Worm (Caenorhabditis elegans): ENCODE measurements around the gene R02C2.7.

R02C2.7 gene

ce11 chrV:242518-242917, at the start of gene R02C2.7:
Gene R02C2.7, minus strand, starts transcription at chrV:242618.
- no peak for TF ChIP-seq flt-1 (GFP tag; IDR thresholded peaks at IDR 0.05)
- TF ChIP-seq med-1 (GFP tag; optimal IDR thresholded peaks at IDR 0.05; ENCODE audit: insufficient read depth) = no peak
- no peak for TF ChIP-seq T22C8.4 (GFP tag; IDR thresholded peaks at IDR 0.05)
- no peak for TF ChIP-seq klf-2 (GFP tag; conservative IDR thresholded peaks at IDR 0.05)
- no peak for TF ChIP-seq ztf-29 (GFP tag; IDR thresholded peaks at IDR 0.05)
- TF ChIP-seq ref-1 (GFP tag; conservative IDR thresholded peaks at IDR 0.05) = no peak
- TF ChIP-seq tab-1 (GFP tag; IDR thresholded peaks at IDR 0.05) = no peak
- TF ChIP-seq ztf-23 (GFP tag; IDR thresholded peaks at IDR 0.05) = no peak
- no peak for TF ChIP-seq cog-1 (tag; optimal IDR thresholded peaks at IDR 0.05)

DNA sequence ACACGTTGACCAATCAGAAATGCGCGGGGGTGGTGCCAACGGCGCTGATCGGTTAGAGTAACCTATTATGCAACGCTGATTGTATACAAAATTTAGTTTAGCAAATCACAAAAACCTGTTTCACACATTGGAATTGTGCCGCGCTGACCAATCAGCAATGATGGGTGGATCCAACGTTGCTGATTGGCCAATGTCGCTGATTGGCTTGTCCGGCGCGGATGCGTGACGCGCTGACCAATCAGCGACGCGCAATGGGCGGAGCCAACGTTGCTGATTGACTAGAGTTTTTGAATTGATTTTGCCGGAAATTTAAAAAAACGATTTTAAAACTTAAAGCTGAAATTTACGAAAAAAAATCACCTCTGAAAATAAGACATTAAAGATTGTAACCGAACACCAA, 42.9 kb upstream of the R02C2.7 start:
- TF ChIP-seq T22C8.4 (GFP tag; IDR thresholded peaks at IDR 0.05) (no peak), flt-1 (GFP tag; IDR thresholded peaks at IDR 0.05) (no peak), klf-2 (GFP tag; conservative IDR thresholded peaks at IDR 0.05) (no peak), med-1 (GFP tag; optimal IDR thresholded peaks at IDR 0.05; ENCODE audit: insufficient read depth) (no peak), ref-1 (GFP tag; conservative IDR thresholded peaks at IDR 0.05) (no peak), cog-1 (tag; optimal IDR thresholded peaks at IDR 0.05) (no peak), ztf-23 (GFP tag; IDR thresholded peaks at IDR 0.05) (no peak)

DNA sequence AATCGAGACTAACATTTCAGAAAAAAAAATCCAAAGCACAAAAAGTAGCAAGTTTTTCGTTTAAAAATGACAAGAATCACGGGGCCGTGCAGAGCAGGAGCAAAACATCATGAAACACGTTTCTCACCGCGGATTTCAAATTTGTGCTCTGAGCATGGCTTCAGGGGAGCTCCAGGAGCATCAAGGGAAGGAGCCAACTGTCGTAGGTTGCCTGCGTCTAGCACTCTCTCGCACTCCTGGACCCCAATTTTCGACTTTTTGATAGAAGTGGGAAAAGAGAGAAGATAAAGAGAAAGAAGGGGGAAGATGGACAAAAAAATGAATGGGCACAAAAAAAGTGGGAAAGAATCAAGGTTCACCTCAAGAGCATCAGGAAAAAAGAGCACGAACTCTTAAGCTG, 42.4 kb upstream of the R02C2.7 start:
- TF ChIP-seq klf-2 (GFP tag; conservative IDR thresholded peaks at IDR 0.05) (no peak), flt-1 (GFP tag; IDR thresholded peaks at IDR 0.05) (no peak), tab-1 (GFP tag; IDR thresholded peaks at IDR 0.05) (no peak), T22C8.4 (GFP tag; IDR thresholded peaks at IDR 0.05) (no peak), ztf-29 (GFP tag; IDR thresholded peaks at IDR 0.05) (no peak), ref-1 (GFP tag; conservative IDR thresholded peaks at IDR 0.05) (no peak), cog-1 (tag; optimal IDR thresholded peaks at IDR 0.05) (no peak), med-1 (GFP tag; optimal IDR thresholded peaks at IDR 0.05; ENCODE audit: insufficient read depth) (no peak), ztf-23 (GFP tag; IDR thresholded peaks at IDR 0.05) (no peak)

DNA sequence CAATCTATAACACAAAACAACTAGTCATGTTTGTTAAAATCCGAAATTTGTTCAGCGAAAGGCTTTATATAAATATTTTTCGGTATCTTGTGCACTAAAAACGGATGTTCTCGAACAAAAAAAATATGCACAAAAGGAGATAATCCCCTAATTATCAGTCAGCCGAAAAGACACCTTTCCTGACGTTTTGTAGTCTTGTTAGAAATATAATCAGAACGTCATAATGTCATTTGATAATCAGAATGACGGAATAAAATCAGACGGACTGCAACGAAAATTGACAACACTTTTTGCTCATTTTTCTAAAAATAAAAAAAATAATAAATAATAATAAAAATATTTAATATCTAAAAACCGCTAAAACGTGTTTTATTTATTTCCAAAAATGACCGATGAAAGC, 41.5 kb upstream of the R02C2.7 start:
- TF ChIP-seq flt-1 (GFP tag; IDR thresholded peaks at IDR 0.05) = no peak
- TF ChIP-seq ref-1 (GFP tag; conservative IDR thresholded peaks at IDR 0.05) = no peak
- TF ChIP-seq ztf-29 (GFP tag; IDR thresholded peaks at IDR 0.05) = no peak

- TF ChIP-seq tab-1 (GFP tag; IDR thresholded peaks at IDR 0.05) (no peak), ztf-23 (GFP tag; IDR thresholded peaks at IDR 0.05) (no peak), klf-2 (GFP tag; conservative IDR thresholded peaks at IDR 0.05) (no peak), med-1 (GFP tag; optimal IDR thresholded peaks at IDR 0.05; ENCODE audit: insufficient read depth) (no peak), ref-1 (GFP tag; conservative IDR thresholded peaks at IDR 0.05) (no peak), flt-1 (GFP tag; IDR thresholded peaks at IDR 0.05) (no peak), T22C8.4 (GFP tag; IDR thresholded peaks at IDR 0.05) (no peak), ztf-29 (GFP tag; IDR thresholded peaks at IDR 0.05) (no peak)
These were observed 39.2 kb upstream of the R02C2.7 start, which contains the start of gene npr-5 for ce11 chrV:281616-282015. Gene npr-5, minus strand, starts transcription at chrV:281716.

DNA sequence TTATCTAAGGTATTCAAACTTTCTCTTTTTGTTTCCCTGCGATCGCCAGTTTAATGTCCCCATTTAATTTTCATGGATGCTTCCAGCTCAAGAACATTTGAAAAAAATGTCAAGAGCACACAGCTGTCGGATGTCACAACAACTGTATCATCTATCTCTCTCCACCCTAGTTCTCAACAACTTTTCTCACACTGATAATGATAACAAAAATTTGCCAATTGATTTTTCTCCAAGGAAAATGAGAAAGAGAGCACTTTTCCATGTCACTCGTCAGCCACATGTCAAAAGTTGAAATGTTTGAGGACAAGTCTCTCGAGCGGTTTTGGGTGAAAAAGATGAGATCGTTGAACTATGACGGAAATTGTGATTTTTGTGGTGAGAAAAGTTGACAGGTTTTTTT, 38.7 kb upstream of the R02C2.7 start:
- no peak for TF ChIP-seq med-1 (GFP tag; optimal IDR thresholded peaks at IDR 0.05; ENCODE audit: insufficient read depth)
- no peak for TF ChIP-seq flt-1 (GFP tag; IDR thresholded peaks at IDR 0.05)
- no peak for TF ChIP-seq T22C8.4 (GFP tag; IDR thresholded peaks at IDR 0.05)
- TF ChIP-seq ztf-23 (GFP tag; IDR thresholded peaks at IDR 0.05) = no peak
- TF ChIP-seq ref-1 (GFP tag; conservative IDR thresholded peaks at IDR 0.05) = no peak
- no peak for TF ChIP-seq tab-1 (GFP tag; IDR thresholded peaks at IDR 0.05)
- no peak for TF ChIP-seq klf-2 (GFP tag; conservative IDR thresholded peaks at IDR 0.05)
- no peak for TF ChIP-seq ztf-29 (GFP tag; IDR thresholded peaks at IDR 0.05)
- no peak for TF ChIP-seq cog-1 (tag; optimal IDR thresholded peaks at IDR 0.05)

DNA sequence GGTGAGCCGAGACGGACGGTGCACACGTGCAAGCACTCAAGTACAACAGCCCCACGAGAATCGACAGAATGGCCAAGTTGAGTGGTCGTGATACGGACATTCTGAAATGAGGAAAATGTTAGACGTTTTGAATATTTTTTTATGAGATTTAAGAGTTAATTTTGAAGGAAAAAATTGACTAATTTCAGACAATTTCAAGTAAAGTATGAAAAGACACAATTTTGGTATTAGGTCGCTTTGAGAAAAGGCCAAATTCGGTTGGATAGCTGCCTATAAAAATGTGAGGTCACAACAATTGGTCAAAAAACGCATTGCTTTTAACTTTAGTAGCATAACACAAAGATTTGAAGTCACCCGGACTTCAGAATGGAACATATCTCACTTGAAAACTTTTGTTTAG, 30.4 kb upstream of the R02C2.7 start, which contains the start of gene nlp-70:
TSS of gene nlp-70 (minus strand) at position 101 of the 400 bp plus-strand sequence.
- TF ChIP-seq flt-1 (GFP tag; IDR thresholded peaks at IDR 0.05) (no peak), klf-2 (GFP tag; conservative IDR thresholded peaks at IDR 0.05) (no peak), tab-1 (GFP tag; IDR thresholded peaks at IDR 0.05) (no peak), cog-1 (tag; optimal IDR thresholded peaks at IDR 0.05) (no peak), ztf-23 (GFP tag; IDR thresholded peaks at IDR 0.05) (no peak), med-1 (GFP tag; optimal IDR thresholded peaks at IDR 0.05; ENCODE audit: insufficient read depth) (no peak), T22C8.4 (GFP tag; IDR thresholded peaks at IDR 0.05) (no peak), ztf-29 (GFP tag; IDR thresholded peaks at IDR 0.05) (no peak), ref-1 (GFP tag; conservative IDR thresholded peaks at IDR 0.05) (no peak)

DNA sequence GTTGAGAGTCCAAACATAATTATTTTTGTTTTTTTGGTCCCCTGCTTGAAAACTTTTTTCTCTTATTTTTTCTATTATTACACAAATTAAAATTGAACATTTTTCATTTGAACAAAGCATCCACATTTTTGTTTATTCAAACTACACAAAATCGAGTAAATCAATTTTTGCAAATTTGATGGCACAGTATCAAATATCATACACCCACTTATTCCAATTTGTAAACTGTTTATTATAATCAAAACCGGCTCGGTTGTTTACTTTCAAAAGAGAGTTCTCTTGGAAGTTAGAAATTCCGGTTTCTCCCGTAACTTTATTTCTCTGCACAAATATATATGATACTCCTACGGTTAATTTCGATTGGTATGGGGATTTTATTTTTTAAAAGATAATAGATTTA, 25.6 kb upstream of the R02C2.7 start, which contains the start of gene lgc-26:
TSS of gene lgc-26 (plus strand) at position 301 of the 400 bp plus-strand sequence.
- no peak for TF ChIP-seq ztf-29 (GFP tag; IDR thresholded peaks at IDR 0.05)
- no peak for TF ChIP-seq ref-1 (GFP tag; conservative IDR thresholded peaks at IDR 0.05)
- TF ChIP-seq flt-1 (GFP tag; IDR thresholded peaks at IDR 0.05) = no peak

ce11 chrV:265062-265963, 22.9 kb upstream of the R02C2.7 start:
- peak; percentile 54 for TF ChIP-seq cog-1 (tag; optimal IDR thresholded peaks at IDR 0.05)

ce11 chrV:260334-260733, 17.9 kb upstream of the R02C2.7 start:
- no peak for TF ChIP-seq med-1 (GFP tag; optimal IDR thresholded peaks at IDR 0.05; ENCODE audit: insufficient read depth)
- no peak for TF ChIP-seq klf-2 (GFP tag; conservative IDR thresholded peaks at IDR 0.05)
- TF ChIP-seq T22C8.4 (GFP tag; IDR thresholded peaks at IDR 0.05) = no peak
- TF ChIP-seq flt-1 (GFP tag; IDR thresholded peaks at IDR 0.05) = no peak
- no peak for TF ChIP-seq cog-1 (tag; optimal IDR thresholded peaks at IDR 0.05)
- no peak for TF ChIP-seq tab-1 (GFP tag; IDR thresholded peaks at IDR 0.05)
- no peak for TF ChIP-seq ref-1 (GFP tag; conservative IDR thresholded peaks at IDR 0.05)
- no peak for TF ChIP-seq ztf-29 (GFP tag; IDR thresholded peaks at IDR 0.05)
- no peak for TF ChIP-seq ztf-23 (GFP tag; IDR thresholded peaks at IDR 0.05)
